Worm (Caenorhabditis elegans) whole organism, L4 larva: ENCODE measurements around the gene acy-4.

Experiments
- D1046.2 ChIP-seq: fragments of 200-800 bp; sonication (Bioruptor generic); IDR thresholded peaks from 2 replicates; pipeline ENCODE4 v1.3.6; 2022; ENCODE audit warnings: missing genetic modification characterization, missing compliant biosample characterization
- F37D6.2 ChIP-seq: sonication (generic microtip); optimal IDR thresholded peaks from 2 replicates; lab custom pipeline; 2016; ENCODE audit warnings: mild to moderate bottlenecking, missing genetic modification characterization, missing compliant biosample characterization
- R02D3.7 ChIP-seq: fragments of 150-350 bp; sonication (generic microtip); optimal IDR thresholded peaks from 3 replicates; lab custom pipeline; 2014; ENCODE audit warnings: missing biosample characterization, missing genetic modification characterization
- Y75B8A.6 ChIP-seq: fragments of 200-800 bp; sonication (Bioruptor generic); IDR thresholded peaks from 2 replicates; pipeline ENCODE4 v1.3.6; 2022; ENCODE audit warnings: missing genetic modification reagents, missing genetic modification characterization, missing compliant biosample characterization
- ZK546.5 ChIP-seq, 2 experiments: sonication (generic microtip); optimal IDR thresholded peaks; 2 replicates each; lab custom pipeline; 2017; ENCODE audit warnings: missing biosample characterization in 2 of 2, missing genetic modification characterization in 2 of 2
- aha-1 ChIP-seq: fragments of 150-350 bp; peaks from one replicate; lab custom pipeline; 2014; ENCODE audit warnings: missing biosample characterization, missing genetic modification characterization
- aly-2 ChIP-seq: sonication (generic microtip); optimal IDR thresholded peaks from 2 replicates; lab custom pipeline; 2018; ENCODE audit warnings: missing biosample characterization, missing genetic modification characterization
- ama-1 ChIP-seq: fragments of 150-350 bp; optimal IDR thresholded peaks from 2 replicates; lab custom pipeline; 2014; ENCODE audit warnings: inconsistent platforms, mixed read lengths
- ceh-32 ChIP-seq: sonication (generic microtip); optimal IDR thresholded peaks from 2 replicates; lab custom pipeline; 2016; ENCODE audit warnings: mild to moderate bottlenecking, missing genetic modification characterization, missing compliant biosample characterization; ENCODE audit not compliant: poor library complexity
- ceh-44 ChIP-seq: fragments of 200-800 bp; sonication (Bioruptor generic); IDR thresholded peaks from 2 replicates; pipeline ENCODE4 v1.3.6; 2022; ENCODE audit warnings: missing genetic modification reagents, missing genetic modification characterization, missing compliant biosample characterization
- ceh-62 ChIP-seq: sonication (generic microtip); optimal IDR thresholded peaks from 2 replicates; lab custom pipeline; 2017; ENCODE audit warnings: missing biosample characterization, missing genetic modification characterization
- ceh-82 ChIP-seq: sonication (generic microtip); optimal IDR thresholded peaks from 2 replicates; lab custom pipeline; 2017; ENCODE audit warnings: missing biosample characterization, missing genetic modification characterization
- ces-1 ChIP-seq: fragments of 150-350 bp; sonication (generic microtip); optimal IDR thresholded peaks from 4 replicates; lab custom pipeline; 2014; ENCODE audit warnings: missing biosample characterization, missing genetic modification reagents, missing genetic modification characterization
- ctbp-1 ChIP-seq: fragments of 200-800 bp; sonication (Bioruptor generic); IDR thresholded peaks from 2 replicates; pipeline ENCODE4 v1.3.6; 2022; ENCODE audit warnings: missing genetic modification reagents, missing genetic modification characterization, missing compliant biosample characterization
- daf-16 ChIP-seq, 3 experiments: sonication (generic microtip); optimal IDR thresholded peaks; 2 replicates each; lab custom pipeline; 2016 to 2017; ENCODE audit warnings: missing genetic modification characterization in 3 of 3, missing genetic modification reagents in 3 of 3, mild to moderate bottlenecking in 2 of 3, missing compliant biosample characterization in 2 of 3, missing biosample characterization in 1 of 3, moderate library complexity in 1 of 3
- daf-19 ChIP-seq: fragments of 200-800 bp; sonication (Bioruptor generic); conservative IDR thresholded peaks from 2 replicates; pipeline ENCODE4 v1.3.6; 2022; ENCODE audit warnings: missing genetic modification characterization, missing compliant biosample characterization
- dmd-9 ChIP-seq: fragments of 200-800 bp; sonication (Bioruptor generic); IDR thresholded peaks from 2 replicates; pipeline ENCODE4 v1.3.6; 2022; ENCODE audit warnings: missing genetic modification reagents, missing genetic modification characterization, missing compliant biosample characterization
- dpl-1 ChIP-seq: fragments of 150-350 bp; optimal IDR thresholded peaks from 2 replicates; lab custom pipeline; 2014; ENCODE audit warnings: missing biosample characterization, missing genetic modification reagents, missing genetic modification characterization
- duxl-1 ChIP-seq: sonication (generic microtip); optimal IDR thresholded peaks from 2 replicates; lab custom pipeline; 2016; ENCODE audit warnings: mild to moderate bottlenecking, missing genetic modification characterization, moderate library complexity, missing compliant biosample characterization; ENCODE audit not compliant: poor library complexity
- egl-27 ChIP-seq: sonication (generic microtip); optimal IDR thresholded peaks from 3 replicates; lab custom pipeline; 2017; ENCODE audit warnings: missing biosample characterization, missing genetic modification reagents, missing genetic modification characterization
- egl-43 ChIP-seq: fragments of 200-800 bp; sonication (Bioruptor generic); IDR thresholded peaks from 2 replicates; pipeline ENCODE4 v1.3.6; 2022; ENCODE audit warnings: missing genetic modification reagents, missing genetic modification characterization, missing compliant biosample characterization
- hif-1 ChIP-seq, 2 experiments: sonication (generic microtip); optimal IDR thresholded peaks; 2 replicates each; lab custom pipeline; 2016 to 2017; ENCODE audit warnings: missing compliant biosample characterization in 2 of 2, missing genetic modification characterization in 2 of 2, missing genetic modification reagents in 2 of 2, missing genotype in 2 of 2, mild to moderate bottlenecking in 1 of 2
- hlh-11 ChIP-seq: fragments of 200-800 bp; sonication (Bioruptor generic); optimal IDR thresholded peaks from 2 replicates; lab custom pipeline; 2018; ENCODE audit warnings: mild to moderate bottlenecking, missing genetic modification characterization, missing compliant biosample characterization
- lin-29 ChIP-seq: fragments of 200-800 bp; sonication (Bioruptor generic); IDR thresholded peaks from 2 replicates; pipeline ENCODE4 v1.3.6; 2022; ENCODE audit warnings: missing genetic modification reagents, missing genetic modification characterization, missing compliant biosample characterization
- lir-3 ChIP-seq: sonication (generic microtip); optimal IDR thresholded peaks from 2 replicates; lab custom pipeline; 2016; ENCODE audit warnings: mild to moderate bottlenecking, missing genetic modification characterization, missing compliant biosample characterization
- lsy-2 ChIP-seq, 2 experiments: fragments of 150-350 bp in 1 of 2; sonication (generic microtip) in 1 of 2; optimal IDR thresholded peaks; 2 replicates each; lab custom pipeline; 2014 to 2017; ENCODE audit warnings: missing biosample characterization in 2 of 2, missing genetic modification characterization in 2 of 2
- madf-5 ChIP-seq, 2 experiments: fragments of 200-800 bp; sonication (Bioruptor generic); IDR thresholded peaks; 2 replicates each; pipeline ENCODE4 v1.3.6; 2022; ENCODE audit warnings: missing compliant biosample characterization in 2 of 2, missing genetic modification characterization in 2 of 2
- mdl-1 ChIP-seq, 2 experiments: fragments of 150-350 bp in 1 of 2; sonication (generic microtip) in 1 of 2; optimal IDR thresholded peaks; 2 replicates each; lab custom pipeline; 2014 to 2017; ENCODE audit warnings: missing biosample characterization in 2 of 2, missing genetic modification characterization in 2 of 2
- mxl-3 ChIP-seq: fragments of 200-800 bp; sonication (Bioruptor generic); optimal IDR thresholded peaks from 2 replicates; lab custom pipeline; 2018; ENCODE audit warnings: mild to moderate bottlenecking, missing genetic modification characterization, missing compliant biosample characterization
- nhr-102 ChIP-seq: sonication (generic microtip); optimal IDR thresholded peaks from 2 replicates; lab custom pipeline; 2016; ENCODE audit warnings: mild to moderate bottlenecking, missing genetic modification characterization, moderate library complexity, missing compliant biosample characterization
- nhr-11 ChIP-seq: fragments of 150-350 bp; optimal IDR thresholded peaks from 2 replicates; lab custom pipeline; 2014; ENCODE audit warnings: missing biosample characterization, missing genetic modification characterization
- nhr-111 ChIP-seq: fragments of 200-800 bp; sonication (Bioruptor generic); optimal IDR thresholded peaks from 2 replicates; lab custom pipeline; 2018; ENCODE audit warnings: mild to moderate bottlenecking, missing genetic modification characterization, missing compliant biosample characterization
- nhr-25 ChIP-seq: sonication (generic microtip); optimal IDR thresholded peaks from 2 replicates; lab custom pipeline; 2017; ENCODE audit warnings: missing genetic modification characterization, mild to moderate bottlenecking, missing compliant biosample characterization, antibody characterized with exemption, moderate library complexity, borderline replicate concordance; ENCODE audit not compliant: insufficient read depth
- nhr-42 ChIP-seq: fragments of 200-800 bp; sonication (Bioruptor generic); IDR thresholded peaks from 2 replicates; pipeline ENCODE4 v1.3.6; 2022; ENCODE audit warnings: missing genetic modification characterization, missing compliant biosample characterization
- pha-4 ChIP-seq, 2 experiments: fragments of 150-350 bp in 1 of 2; fragments of 200-800 bp in 1 of 2; sonication (Bioruptor generic) in 1 of 2; IDR thresholded peaks in 1 of 2; optimal IDR thresholded peaks in 1 of 2; 2 replicates each; pipeline versions ENCODE4 v1.3.6 to Lab custom; 2014 to 2022; ENCODE audit warnings: missing genetic modification characterization in 2 of 2, missing genetic modification reagents in 2 of 2, missing biosample characterization in 1 of 2, missing compliant biosample characterization in 1 of 2
- pqm-1 ChIP-seq: sonication (generic microtip); optimal IDR thresholded peaks from 2 replicates; lab custom pipeline; 2017; ENCODE audit warnings: missing biosample characterization, missing genetic modification characterization
- saeg-2 ChIP-seq: fragments of 200-800 bp; sonication (Bioruptor generic); IDR thresholded peaks from 2 replicates; pipeline ENCODE4 v1.3.6; 2022; ENCODE audit warnings: missing genetic modification reagents, missing genetic modification characterization, missing compliant biosample characterization
- sdz-12 ChIP-seq: fragments of 200-800 bp; sonication (Bioruptor generic); optimal IDR thresholded peaks from 2 replicates; lab custom pipeline; 2018; ENCODE audit warnings: mild to moderate bottlenecking, missing genetic modification characterization, missing compliant biosample characterization
- set-16 ChIP-seq: fragments of 200-800 bp; sonication (Bioruptor generic); IDR thresholded peaks from 2 replicates; pipeline ENCODE4 v1.3.6; 2022; ENCODE audit warnings: missing genetic modification reagents, missing genetic modification characterization, missing compliant biosample characterization
- skn-1 ChIP-seq: fragments of 150-350 bp; optimal IDR thresholded peaks from 2 replicates; lab custom pipeline; 2014; ENCODE audit warnings: missing biosample characterization, missing genetic modification characterization
- snpc-1.2 ChIP-seq: fragments of 200-800 bp; sonication (Bioruptor generic); IDR thresholded peaks from 2 replicates; pipeline ENCODE4 v1.3.6; 2022; ENCODE audit warnings: missing genetic modification reagents, missing genetic modification characterization, missing compliant biosample characterization
- snpc-4 ChIP-seq: fragments of 150-350 bp; optimal IDR thresholded peaks from 2 replicates; lab custom pipeline; 2014; ENCODE audit warnings: missing biosample characterization, missing genetic modification characterization
- spr-3 ChIP-seq: fragments of 200-800 bp; sonication (Bioruptor generic); optimal IDR thresholded peaks from 2 replicates; lab custom pipeline; 2018; ENCODE audit warnings: mild to moderate bottlenecking, missing genetic modification characterization, missing compliant biosample characterization
- unc-130 ChIP-seq: sonication (generic microtip); optimal IDR thresholded peaks from 2 replicates; lab custom pipeline; 2016; ENCODE audit warnings: missing genetic modification reagents, missing genetic modification characterization, missing compliant biosample characterization
- unc-39 ChIP-seq: sonication (generic microtip); optimal IDR thresholded peaks from 2 replicates; lab custom pipeline; 2017; ENCODE audit warnings: missing biosample characterization, missing genetic modification characterization
- zag-1 ChIP-seq: fragments of 150-350 bp; optimal IDR thresholded peaks from 2 replicates; lab custom pipeline; 2014; ENCODE audit warnings: missing biosample characterization, missing genetic modification characterization
- zfp-2 ChIP-seq: sonication (generic microtip); optimal IDR thresholded peaks from 2 replicates; lab custom pipeline; 2016; ENCODE audit warnings: mild to moderate bottlenecking, missing genetic modification characterization, missing compliant biosample characterization
- zfp-3 ChIP-seq: fragments of 200-800 bp; sonication (Bioruptor generic); conservative IDR thresholded peaks from 2 replicates; pipeline ENCODE4 v1.3.6; 2022; ENCODE audit warnings: missing genetic modification reagents, missing genetic modification characterization, missing compliant biosample characterization
- zip-2 ChIP-seq: fragments of 150-350 bp; optimal IDR thresholded peaks from 2 replicates; lab custom pipeline; 2014; ENCODE audit warnings: missing biosample characterization, missing genetic modification characterization
- ztf-11 ChIP-seq: fragments of 150-350 bp; optimal IDR thresholded peaks from 2 replicates; lab custom pipeline; 2014; ENCODE audit warnings: missing biosample characterization, missing genetic modification characterization
- ztf-7 ChIP-seq: fragments of 150-350 bp; optimal IDR thresholded peaks from 2 replicates; lab custom pipeline; 2014; ENCODE audit warnings: missing biosample characterization, missing genetic modification characterization

Gene acy-4

ce11 chrV:5576008-5576407 lies 54.7 kb downstream of the acy-4 start (continued):
- no peak for TF ChIP-seq ceh-62 (tag; lab: Kevin White, UChicago)
- no peak for TF ChIP-seq ceh-32 (tag; lab: Kevin White, UChicago)
- no peak for TF ChIP-seq ceh-82
- no peak for TF ChIP-seq F37D6.2 (tag; lab: Kevin White, UChicago)
- TF ChIP-seq aly-2 (tag; lab: Kevin White, UChicago): no peak
- no peak for TF ChIP-seq skn-1 (tag; lab: Kevin White, UChicago)
- TF ChIP-seq nhr-25 (tag; lab: Kevin White, UChicago): no peak
- TF ChIP-seq egl-27 (tag; lab: Kevin White, UChicago): no peak
- no peak for TF ChIP-seq ama-1 (lab: Kevin White, UChicago)
- TF ChIP-seq lin-29 (GFP tag; lab: Robert Waterston, UW): no peak
- peak; percentile 92 for TF ChIP-seq zip-2 (tag; lab: Kevin White, UChicago)
- TF ChIP-seq unc-130 (GFP tag; lab: Kevin White, UChicago): no peak
- 0 out of 2 replicates have a peak, but pooled peaks have one; percentile 10 for TF ChIP-seq ctbp-1 (GFP tag; lab: Robert Waterston, UW)
- no peak for TF ChIP-seq zag-1 (tag; lab: Kevin White, UChicago)
- TF ChIP-seq R02D3.7 (tag; lab: Kevin White, UChicago): no peak
- TF ChIP-seq set-16 (GFP tag; lab: Robert Waterston, UW): no peak
- no peak for TF ChIP-seq duxl-1 (tag; lab: Kevin White, UChicago)
- TF ChIP-seq snpc-4 (tag; lab: Kevin White, UChicago): peak; percentile 91
- no peak for TF ChIP-seq ceh-44 (GFP tag; lab: Robert Waterston, UW)
- TF ChIP-seq nhr-102 (tag; lab: Kevin White, UChicago): peak; percentile 60
- TF ChIP-seq unc-39 (tag; lab: Kevin White, UChicago): no peak
- no peak for TF ChIP-seq D1046.2
- no peak for TF ChIP-seq dmd-9 (GFP tag; lab: Robert Waterston, UW)
- TF ChIP-seq madf-5 (GFP tag; IDR thresholded peaks at IDR 0.05; lab: Robert Waterston, UW): no peak
- TF ChIP-seq aha-1 (tag; lab: Kevin White, UChicago): peak; percentile 98
- TF ChIP-seq ztf-7: peak; percentile 58
- peak in 1 of 2 experiments; percentile 59 for TF ChIP-seq hif-1 (tag; optimal IDR thresholded peaks at IDR 0.05; lab: Kevin White, UChicago)
- no peak for TF ChIP-seq zfp-3 (GFP tag; lab: Robert Waterston, UW)
- no peak for TF ChIP-seq zfp-2 (tag; lab: Kevin White, UChicago)
- no peak; the same call in 1 of the 2 replicates for TF ChIP-seq pha-4 (GFP tag; IDR thresholded peaks at IDR 0.05; lab: Robert Waterston, UW)
- TF ChIP-seq pha-4 (tag; optimal IDR thresholded peaks at IDR 0.05; lab: Kevin White, UChicago): peak; percentile 61
- 0 out of 2 replicates have a peak, but pooled peaks have one; percentile 56 for TF ChIP-seq daf-19 (GFP tag; lab: Robert Waterston, UW)
- TF ChIP-seq mxl-3 (GFP tag; lab: Kevin White, UChicago): peak; percentile 35
- no peak for TF ChIP-seq sdz-12 (GFP tag; lab: Kevin White, UChicago)
- TF ChIP-seq dpl-1: peak; percentile 47
- no peak for TF ChIP-seq nhr-111 (GFP tag; lab: Kevin White, UChicago)
- TF ChIP-seq saeg-2 (GFP tag; lab: Robert Waterston, UW): no peak
- TF ChIP-seq pqm-1 (tag; lab: Kevin White, UChicago): peak; percentile 47
- no peak for TF ChIP-seq hlh-11 (tag; lab: Kevin White, UChicago)
- no peak for TF ChIP-seq mdl-1 (tag; optimal IDR thresholded peaks at IDR 0.05; lab: Kevin White, UChicago)
- TF ChIP-seq ces-1 (GFP tag; lab: Kevin White, UChicago): no peak
- TF ChIP-seq spr-3: no peak
- peak; percentile 60; the same call in 1 of the 2 replicates for TF ChIP-seq nhr-42 (GFP tag; lab: Robert Waterston, UW)
- no peak for TF ChIP-seq nhr-11 (tag; lab: Kevin White, UChicago)
- TF ChIP-seq snpc-1.2: no peak
- TF ChIP-seq egl-43 (GFP tag; lab: Robert Waterston, UW): 0 out of 2 replicates have a peak, but pooled peaks have one; percentile 63
- no peak for TF ChIP-seq ztf-11
- TF ChIP-seq lir-3 (tag; lab: Kevin White, UChicago): no peak
- no peak for TF ChIP-seq ZK546.5 (tag; optimal IDR thresholded peaks at IDR 0.05; lab: Kevin White, UChicago)
- peak in 1 of 2 experiments; percentile 44 for TF ChIP-seq daf-16 (GFP tag; optimal IDR thresholded peaks at IDR 0.05; lab: Kevin White, UChicago)
- peak; percentile 90 for TF ChIP-seq daf-16 (tag; optimal IDR thresholded peaks at IDR 0.05; lab: Kevin White, UChicago)
- TF ChIP-seq Y75B8A.6 (GFP tag; lab: Robert Waterston, UW): no peak
- peak in 1 of 2 experiments; percentile 79 for TF ChIP-seq lsy-2 (tag; optimal IDR thresholded peaks at IDR 0.05; lab: Kevin White, UChicago)
